5 worm cellular contexts compared by ENCODE assay signal in genomic region chrX:9035142-9035541, ce11.
TF ChIP-seq lines count a peak whose summit lies in the region.

No protein-coding gene starts in this region.

TF ChIP-seq in whole organism, L1 larva, 84 proteins besides CTCF, POLR2A, EP300 and RAD21:
- TF ChIP-seq sox-4 (tag; optimal IDR thresholded peaks at IDR 0.05; lab: Kevin White, UChicago) (no peak), nhr-90 (tag; optimal IDR thresholded peaks at IDR 0.05; lab: Kevin White, UChicago; ENCODE audit: poor library complexity) (no peak), pag-3 (tag; optimal IDR thresholded peaks at IDR 0.05; lab: Kevin White, UChicago; ENCODE audit: borderline replicate concordance, insufficient read depth) (no peak), sptf-1 (tag; optimal IDR thresholded peaks at IDR 0.05; lab: Kevin White, UChicago) (no peak), nhr-76 (tag; optimal IDR thresholded peaks at IDR 0.05; lab: Kevin White, UChicago) (no peak), efl-1 (optimal IDR thresholded peaks at IDR 0.05; lab: Kevin White, UChicago) (no peak), efl-1 (GFP tag; optimal IDR thresholded peaks at IDR 0.05 in 1 of 2; lab: Kevin White, UChicago) (peak in 1 of 2 experiments; percentile 56), elt-2 (tag; optimal IDR thresholded peaks at IDR 0.05; lab: Kevin White, UChicago) (peak; percentile 50), hlh-4 (tag; optimal IDR thresholded peaks at IDR 0.05; lab: Kevin White, UChicago) (no peak)

TF ChIP-seq in whole organism, L2 larva, 48 proteins besides CTCF, POLR2A, EP300 and RAD21:
- no peak for TF ChIP-seq egl-27 (tag; optimal IDR thresholded peaks at IDR 0.05; lab: Kevin White, UChicago)
- no peak for TF ChIP-seq ztf-4 (tag; optimal IDR thresholded peaks at IDR 0.05; lab: Kevin White, UChicago)
- no peak for TF ChIP-seq mdl-1 (tag; optimal IDR thresholded peaks at IDR 0.05; lab: Kevin White, UChicago)
- peak; percentile 40 for TF ChIP-seq crh-2 (tag; optimal IDR thresholded peaks at IDR 0.05; lab: Kevin White, UChicago)
- peak; percentile 50 for TF ChIP-seq nhr-129 (tag; optimal IDR thresholded peaks at IDR 0.05; lab: Kevin White, UChicago)
- TF ChIP-seq skn-1 (tag; optimal IDR thresholded peaks at IDR 0.05; lab: Kevin White, UChicago), result peak; percentile 65
- TF ChIP-seq aly-2 (tag; optimal IDR thresholded peaks at IDR 0.05; lab: Kevin White, UChicago), result no peak
- TF ChIP-seq snpc-4 (tag; optimal IDR thresholded peaks at IDR 0.05; lab: Kevin White, UChicago), result no peak
- TF ChIP-seq nhr-11 (tag; optimal IDR thresholded peaks at IDR 0.05; lab: Kevin White, UChicago), result no peak
- TF ChIP-seq fos-1 (tag; optimal IDR thresholded peaks at IDR 0.05; lab: Kevin White, UChicago), result peak; percentile 84

TF ChIP-seq in whole organism, L3 larva, 47 proteins besides CTCF, POLR2A, EP300 and RAD21:
- TF ChIP-seq eor-1 (tag; optimal IDR thresholded peaks at IDR 0.05; lab: Kevin White, UChicago) (no peak), lin-15B (tag; optimal IDR thresholded peaks at IDR 0.05; lab: Kevin White, UChicago) (no peak), fkh-10 (GFP tag; optimal IDR thresholded peaks at IDR 0.05; lab: Kevin White, UChicago) (no peak), unc-39 (tag; optimal IDR thresholded peaks at IDR 0.05; lab: Kevin White, UChicago) (no peak), nhr-28 (tag; optimal IDR thresholded peaks at IDR 0.05; lab: Kevin White, UChicago) (no peak), elt-2 (tag; optimal IDR thresholded peaks at IDR 0.05; lab: Kevin White, UChicago) (peak; percentile 82), lin-39 (tag; optimal IDR thresholded peaks at IDR 0.05; lab: Kevin White, UChicago) (no peak), jun-1 (tag; optimal IDR thresholded peaks at IDR 0.05; lab: Kevin White, UChicago) (no peak), fos-1 (tag; optimal IDR thresholded peaks at IDR 0.05; lab: Kevin White, UChicago) (no peak), ZK546.5 (tag; optimal IDR thresholded peaks at IDR 0.05; lab: Kevin White, UChicago) (no peak), mdl-1 (tag; optimal IDR thresholded peaks at IDR 0.05; lab: Kevin White, UChicago) (no peak), skn-1 (tag; optimal IDR thresholded peaks at IDR 0.05; lab: Kevin White, UChicago) (peak; percentile 74), pqm-1 (tag; optimal IDR thresholded peaks at IDR 0.05; lab: Kevin White, UChicago) (peak; percentile 80)

TF ChIP-seq in whole organism, L4 larva, 104 proteins besides CTCF, POLR2A, EP300 and RAD21:
- TF ChIP-seq unc-39 (tag; optimal IDR thresholded peaks at IDR 0.05; lab: Kevin White, UChicago), result no peak
- TF ChIP-seq aha-1 (tag; lab: Kevin White, UChicago), result peak; percentile 68
- peak in 1 of 2 experiments; percentile 77 for TF ChIP-seq unc-62 (GFP tag; optimal IDR thresholded peaks at IDR 0.05 in 1 of 2; lab: Kevin White, UChicago)
- no peak for TF ChIP-seq unc-62 (tag; optimal IDR thresholded peaks at IDR 0.05; lab: Kevin White, UChicago)
- peak; percentile 73 for TF ChIP-seq pqm-1 (tag; optimal IDR thresholded peaks at IDR 0.05; lab: Kevin White, UChicago)
- TF ChIP-seq arid-1 (GFP tag; conservative IDR thresholded peaks at IDR 0.05; lab: Robert Waterston, UW), result no peak
- TF ChIP-seq egl-27 (tag; optimal IDR thresholded peaks at IDR 0.05; lab: Kevin White, UChicago), result no peak
- peak; percentile 64 for TF ChIP-seq ztf-7 (tag; optimal IDR thresholded peaks at IDR 0.05; lab: Kevin White, UChicago)
- TF ChIP-seq Y48G9A.11 (GFP tag; IDR thresholded peaks at IDR 0.05; lab: Robert Waterston, UW), result no peak
- peak; percentile 19 for TF ChIP-seq hlh-11 (tag; optimal IDR thresholded peaks at IDR 0.05; lab: Kevin White, UChicago)
- no peak for TF ChIP-seq daf-16 (GFP tag; optimal IDR thresholded peaks at IDR 0.05; lab: Kevin White, UChicago)
- TF ChIP-seq daf-16 (tag; optimal IDR thresholded peaks at IDR 0.05; lab: Kevin White, UChicago), result peak; percentile 9
- no peak for TF ChIP-seq nhr-28 (tag; optimal IDR thresholded peaks at IDR 0.05; lab: Kevin White, UChicago)

TF ChIP-seq in whole organism, young adult, 124 proteins besides CTCF, POLR2A, EP300 and RAD21:
- TF ChIP-seq nhr-80 (tag; optimal IDR thresholded peaks at IDR 0.05; lab: Kevin White, UChicago), result peak; percentile 58
- TF ChIP-seq ceh-91 (GFP tag; IDR thresholded peaks at IDR 0.05; lab: Robert Waterston, UW), result no peak
